Worm (Caenorhabditis elegans) whole organism, L4 larva: ENCODE measurements around the gene lact-2.
A peak's percentile ranks its signal among the peaks of the same experiment; 100 is the strongest.

ENCODE experiments used
- R02D3.7 ChIP-seq: fragments of 150-350 bp; sonication (generic microtip); optimal IDR thresholded peaks from 3 replicates; lab custom pipeline; 2014; ENCODE audit warnings: missing biosample characterization, missing genetic modification characterization
- gei-8 ChIP-seq: fragments of 200-800 bp; sonication (Bioruptor generic); optimal IDR thresholded peaks from 2 replicates; lab custom pipeline; 2018; ENCODE audit warnings: mild to moderate bottlenecking, missing genetic modification characterization, missing compliant biosample characterization
- hlh-30 ChIP-seq: sonication (generic microtip); optimal IDR thresholded peaks from 2 replicates; lab custom pipeline; 2017; ENCODE audit warnings: antibody characterized with exemption, mild to moderate bottlenecking, missing genetic modification characterization, missing compliant biosample characterization; ENCODE audit not compliant: insufficient read depth
- nhr-10 ChIP-seq: fragments of 150-350 bp; optimal IDR thresholded peaks from 2 replicates; lab custom pipeline; 2014; ENCODE audit warnings: missing biosample characterization, missing genetic modification characterization
- pha-4 ChIP-seq, 2 experiments: fragments of 150-350 bp in 1 of 2; fragments of 200-800 bp in 1 of 2; sonication (Bioruptor generic) in 1 of 2; IDR thresholded peaks in 1 of 2; optimal IDR thresholded peaks in 1 of 2; 2 replicates each; pipeline versions ENCODE4 v1.3.6 to Lab custom; 2014 to 2022; ENCODE audit warnings: missing genetic modification characterization in 2 of 2, missing genetic modification reagents in 2 of 2, missing biosample characterization in 1 of 2, missing compliant biosample characterization in 1 of 2
- pqm-1 ChIP-seq: sonication (generic microtip); optimal IDR thresholded peaks from 2 replicates; lab custom pipeline; 2017; ENCODE audit warnings: missing biosample characterization, missing genetic modification characterization
- sdz-12 ChIP-seq: fragments of 200-800 bp; sonication (Bioruptor generic); optimal IDR thresholded peaks from 2 replicates; lab custom pipeline; 2018; ENCODE audit warnings: mild to moderate bottlenecking, missing genetic modification characterization, missing compliant biosample characterization

ce11 chrII:10095224-10095623 lies 551 bp downstream of the lact-2 start:
- no peak for TF ChIP-seq pha-4 (GFP tag; IDR thresholded peaks at IDR 0.05; lab: Robert Waterston, UW)
- no peak for TF ChIP-seq pha-4 (tag; optimal IDR thresholded peaks at IDR 0.05; lab: Kevin White, UChicago)
- TF ChIP-seq pqm-1 (tag; lab: Kevin White, UChicago), result peak; percentile 74
- no peak for TF ChIP-seq sdz-12
- no peak for TF ChIP-seq gei-8 (GFP tag; lab: Kevin White, UChicago)
- no peak for TF ChIP-seq R02D3.7
- TF ChIP-seq hlh-30 (tag; lab: Kevin White, UChicago), result no peak
- no peak for TF ChIP-seq nhr-10 (tag; lab: Kevin White, UChicago)
